Worm (Caenorhabditis elegans) whole organism, L4 larva: Measurements from ENCODE around the gene T05G5.1.

Source experiments
- ama-1 ChIP-seq: fragments of 150-350 bp; optimal IDR thresholded peaks from 2 replicates; lab custom pipeline; 2014; ENCODE audit warnings: inconsistent platforms, mixed read lengths
- ces-1 ChIP-seq: fragments of 150-350 bp; sonication (generic microtip); optimal IDR thresholded peaks from 4 replicates; lab custom pipeline; 2014; ENCODE audit warnings: missing biosample characterization, missing genetic modification reagents, missing genetic modification characterization
- egl-27 ChIP-seq: sonication (generic microtip); optimal IDR thresholded peaks from 3 replicates; lab custom pipeline; 2017; ENCODE audit warnings: missing biosample characterization, missing genetic modification reagents, missing genetic modification characterization
- fkh-10 ChIP-seq: fragments of 150-350 bp; optimal IDR thresholded peaks from 2 replicates; lab custom pipeline; 2014; ENCODE audit warnings: missing biosample characterization, missing genetic modification reagents, missing genetic modification characterization
- hmg-1.1 ChIP-seq: fragments of 200-800 bp; sonication (Bioruptor generic); IDR thresholded peaks from 2 replicates; pipeline ENCODE4 v1.3.6; 2022; ENCODE audit warnings: missing genetic modification reagents, missing genetic modification characterization, missing compliant biosample characterization
- lin-39 ChIP-seq: fragments of 150-350 bp; optimal IDR thresholded peaks from 2 replicates; lab custom pipeline; 2014; ENCODE audit warnings: missing biosample characterization, missing genetic modification reagents, missing genetic modification characterization
- madf-9 ChIP-seq: fragments of 200-800 bp; sonication (Bioruptor generic); conservative IDR thresholded peaks from 2 replicates; pipeline ENCODE4 v1.3.6; 2022; ENCODE audit warnings: missing genetic modification reagents, missing genetic modification characterization, missing compliant biosample characterization
- mes-2 ChIP-seq: sonication (generic microtip); optimal IDR thresholded peaks from 2 replicates; lab custom pipeline; 2016; ENCODE audit warnings: missing genotype, mild to moderate bottlenecking, missing genetic modification characterization, missing compliant biosample characterization; ENCODE audit not compliant: poor library complexity, severe bottlenecking
- nhr-237 ChIP-seq: sonication (generic microtip); optimal IDR thresholded peaks from 2 replicates; lab custom pipeline; 2017; ENCODE audit warnings: missing biosample characterization, missing genetic modification characterization
- nhr-48 ChIP-seq: sonication (generic microtip); optimal IDR thresholded peaks from 2 replicates; lab custom pipeline; 2016; ENCODE audit warnings: mild to moderate bottlenecking, missing genetic modification characterization, missing compliant biosample characterization
- nhr-77 ChIP-seq: fragments of 150-350 bp; optimal IDR thresholded peaks from 2 replicates; lab custom pipeline; 2014; ENCODE audit warnings: missing biosample characterization, missing genetic modification characterization
- pha-4 ChIP-seq, 2 experiments: fragments of 150-350 bp in 1 of 2; fragments of 200-800 bp in 1 of 2; sonication (Bioruptor generic) in 1 of 2; IDR thresholded peaks in 1 of 2; optimal IDR thresholded peaks in 1 of 2; 2 replicates each; pipeline versions ENCODE4 v1.3.6 to Lab custom; 2014 to 2022; ENCODE audit warnings: missing genetic modification characterization in 2 of 2, missing genetic modification reagents in 2 of 2, missing biosample characterization in 1 of 2, missing compliant biosample characterization in 1 of 2
- skn-1 ChIP-seq: fragments of 150-350 bp; optimal IDR thresholded peaks from 2 replicates; lab custom pipeline; 2014; ENCODE audit warnings: missing biosample characterization, missing genetic modification characterization
- ztf-11 ChIP-seq: fragments of 150-350 bp; optimal IDR thresholded peaks from 2 replicates; lab custom pipeline; 2014; ENCODE audit warnings: missing biosample characterization, missing genetic modification characterization

ce11 chrIII:9697886-9698285 lies 45.3 kb downstream of the T05G5.1 start:
- TF ChIP-seq nhr-48 (tag; lab: Kevin White, UChicago) (no peak), ces-1 (GFP tag; lab: Kevin White, UChicago) (no peak), lin-39 (no peak), mes-2 (no peak), nhr-77 (tag; lab: Kevin White, UChicago) (no peak), pha-4 (GFP tag; IDR thresholded peaks at IDR 0.05; lab: Robert Waterston, UW) (no peak), pha-4 (tag; optimal IDR thresholded peaks at IDR 0.05; lab: Kevin White, UChicago) (no peak), skn-1 (tag; lab: Kevin White, UChicago) (no peak), ama-1 (lab: Kevin White, UChicago) (no peak), egl-27 (tag; lab: Kevin White, UChicago) (no peak), nhr-237 (no peak), madf-9 (GFP tag; lab: Robert Waterston, UW) (no peak), fkh-10 (GFP tag; lab: Kevin White, UChicago) (no peak), hmg-1.1 (no peak), ztf-11 (tag; lab: Kevin White, UChicago) (no peak)
